Worm (Caenorhabditis elegans): ENCODE results near the gene zip-11.
"Not testable (repeated sequence)": the region's sequence is repeated elsewhere in the genome, so short reads cannot be mapped to it uniquely, and the experiment has no call there.

ce11 chrIV:3320778-3321177, 9.7 kb downstream of the zip-11 start:
- not testable (repeated sequence) for TF ChIP-seq F49E8.2 (tag; optimal IDR thresholded peaks at IDR 0.05; ENCODE audit: insufficient read depth); lsl-1 (GFP tag; optimal IDR thresholded peaks at IDR 0.05); rcor-1 (GFP tag; IDR thresholded peaks at IDR 0.05); nhr-80 (tag; optimal IDR thresholded peaks at IDR 0.05); snpc-4 (GFP tag; optimal IDR thresholded peaks at IDR 0.05); snpc-4 (tag; optimal IDR thresholded peaks at IDR 0.05); F22D6.2 (tag; optimal IDR thresholded peaks at IDR 0.05); ama-1 (optimal IDR thresholded peaks at IDR 0.05); ama-1 (GFP tag; optimal IDR thresholded peaks at IDR 0.05); tbp1 (GFP tag; optimal IDR thresholded peaks at IDR 0.05); hlh-26 (GFP tag; conservative IDR thresholded peaks at IDR 0.05)

All from whole organism, young adult.